Worm (Caenorhabditis elegans): ENCODE measurements around the gene Y73B6BL.288.
A peak's percentile ranks its signal among the peaks of the same experiment; 100 is the strongest.

The Y73B6BL.288 gene

ce11 chrIV:6335908-6336307 lies 6.4 kb downstream of the Y73B6BL.288 start, which contains the start of gene mif-4:
Gene mif-4 (minus strand): TSS chrIV:6335994.
- TF ChIP-seq sma-9 (GFP tag; optimal IDR thresholded peaks at IDR 0.05) = peak; percentile 9
- no peak for TF ChIP-seq sma-9 (tag; optimal IDR thresholded peaks at IDR 0.05)
- TF ChIP-seq mbf-1 (tag; optimal IDR thresholded peaks at IDR 0.05) = no peak
- no peak for TF ChIP-seq elt-3 (tag; optimal IDR thresholded peaks at IDR 0.05)
- TF ChIP-seq nhr-129 (tag; optimal IDR thresholded peaks at IDR 0.05) = peak; percentile 9

ce11 chrIV:6333915-6334314 lies 8.4 kb downstream of the Y73B6BL.288 start, which contains the start of gene blos-2:
Gene blos-2 (plus strand): TSS chrIV:6334215.
- no peak for TF ChIP-seq nhr-11 (tag; optimal IDR thresholded peaks at IDR 0.05)
- TF ChIP-seq egl-27 (tag; optimal IDR thresholded peaks at IDR 0.05) = no peak
- TF ChIP-seq snpc-4 (tag; optimal IDR thresholded peaks at IDR 0.05) = no peak
- no peak for TF ChIP-seq unc-55 (GFP tag; optimal IDR thresholded peaks at IDR 0.05)
- TF ChIP-seq nhr-129 (tag; optimal IDR thresholded peaks at IDR 0.05) = no peak
- no peak for TF ChIP-seq blmp-1 (tag; optimal IDR thresholded peaks at IDR 0.05; ENCODE audit: insufficient read depth)
- TF ChIP-seq ztf-11 (tag; optimal IDR thresholded peaks at IDR 0.05) = no peak
- TF ChIP-seq gmeb-1 (tag; optimal IDR thresholded peaks at IDR 0.05) = no peak
- no peak for TF ChIP-seq nhr-6 (tag; optimal IDR thresholded peaks at IDR 0.05)
- TF ChIP-seq elt-3 (tag; optimal IDR thresholded peaks at IDR 0.05) = no peak
- no peak for TF ChIP-seq mbf-1 (tag; optimal IDR thresholded peaks at IDR 0.05)
- no peak for TF ChIP-seq ZK546.5 (tag; optimal IDR thresholded peaks at IDR 0.05)
- no peak for TF ChIP-seq sma-9 (GFP tag; optimal IDR thresholded peaks at IDR 0.05)
- TF ChIP-seq sma-9 (tag; optimal IDR thresholded peaks at IDR 0.05) = no peak
- TF ChIP-seq ama-1 (optimal IDR thresholded peaks at IDR 0.05) = no peak
- TF ChIP-seq peb-1 (tag; optimal IDR thresholded peaks at IDR 0.05) = no peak

- TF ChIP-seq fos-1 (tag; optimal IDR thresholded peaks at IDR 0.05) (peak; percentile 68), ztf-4 (tag; optimal IDR thresholded peaks at IDR 0.05) (no peak)
Measured at ce11 chrIV:6330790-6331189, 11.5 kb downstream of the Y73B6BL.288 start.

ce11 chrIV:6329339-6329738 lies 13.0 kb downstream of the Y73B6BL.288 start, which contains the start of gene seu-1:
Gene seu-1 (plus strand): TSS chrIV:6329639.
- TF ChIP-seq ceh-16 (tag; optimal IDR thresholded peaks at IDR 0.05) (no peak), ztf-4 (tag; optimal IDR thresholded peaks at IDR 0.05) (no peak), nhr-6 (tag; optimal IDR thresholded peaks at IDR 0.05) (no peak), nhr-12 (tag; optimal IDR thresholded peaks at IDR 0.05) (no peak), Y55F3AM.14 (GFP tag; optimal IDR thresholded peaks at IDR 0.05) (no peak), nhr-25 (tag; optimal IDR thresholded peaks at IDR 0.05) (no peak), mbf-1 (tag; optimal IDR thresholded peaks at IDR 0.05) (no peak), mab-5 (tag; optimal IDR thresholded peaks at IDR 0.05) (no peak), unc-39 (tag; optimal IDR thresholded peaks at IDR 0.05) (no peak), sma-3 (GFP tag; optimal IDR thresholded peaks at IDR 0.05) (no peak), gmeb-1 (tag; optimal IDR thresholded peaks at IDR 0.05) (no peak)

- TF ChIP-seq F13H6.1 (tag; optimal IDR thresholded peaks at IDR 0.05) (no peak), R02D3.7 (tag; optimal IDR thresholded peaks at IDR 0.05) (no peak), fos-1 (tag; optimal IDR thresholded peaks at IDR 0.05) (no peak), nhr-10 (tag; optimal IDR thresholded peaks at IDR 0.05) (no peak), lin-11 (tag; optimal IDR thresholded peaks at IDR 0.05) (no peak), sma-9 (GFP tag; optimal IDR thresholded peaks at IDR 0.05) (no peak), sma-9 (tag; optimal IDR thresholded peaks at IDR 0.05) (no peak)
Measured at ce11 chrIV:6328198-6328597, 14.1 kb downstream of the Y73B6BL.288 start.

- TF ChIP-seq unc-55 (GFP tag; optimal IDR thresholded peaks at IDR 0.05) (peak; percentile 63), fos-1 (tag; optimal IDR thresholded peaks at IDR 0.05) (peak; percentile 75), sem-4 (tag; optimal IDR thresholded peaks at IDR 0.05) (no peak), nhr-12 (tag; optimal IDR thresholded peaks at IDR 0.05) (no peak), skn-1 (tag; optimal IDR thresholded peaks at IDR 0.05) (no peak), C34F6.9 (tag; optimal IDR thresholded peaks at IDR 0.05) (peak; percentile 63), sma-9 (GFP tag; optimal IDR thresholded peaks at IDR 0.05) (no peak), sma-9 (tag; optimal IDR thresholded peaks at IDR 0.05) (no peak), lsy-2 (tag; optimal IDR thresholded peaks at IDR 0.05) (peak in 1 of 2 experiments; percentile 41)
Measured at ce11 chrIV:6327363-6328015, 14.8 kb downstream of the Y73B6BL.288 start.
